Fruit fly (Drosophila melanogaster): ENCODE measurements around the gene CG5937.

dm6 chrX:6039431-6040016 is at the start of gene CG5937:
- TF ChIP-seq CrebA (GFP tag; optimal IDR thresholded peaks at IDR 0.05; ENCODE audit: borderline replicate concordance) (no peak), Hr83 (GFP tag; optimal IDR thresholded peaks at IDR 0.05; ENCODE audit: poor library complexity, severe bottlenecking) (no peak), OdsH (GFP tag; optimal IDR thresholded peaks at IDR 0.05) (no peak), Myc (optimal IDR thresholded peaks at IDR 0.05) (no peak), psq (GFP tag; optimal IDR thresholded peaks at IDR 0.05) (no peak), HLH106 (tag; optimal IDR thresholded peaks at IDR 0.05) (peak; percentile 1), Hr78 (GFP tag; optimal IDR thresholded peaks at IDR 0.05) (no peak), Vsx2 (GFP tag; optimal IDR thresholded peaks at IDR 0.05; ENCODE audit: partially characterized antibody) (no peak), Hnf4 (GFP tag; optimal IDR thresholded peaks at IDR 0.05) (no peak), ey (GFP tag; optimal IDR thresholded peaks at IDR 0.05) (no peak), usp (GFP tag; optimal IDR thresholded peaks at IDR 0.05) (no peak), dsf (GFP tag; optimal IDR thresholded peaks at IDR 0.05; ENCODE audit: borderline replicate concordance) (no peak), Rel (GFP tag; optimal IDR thresholded peaks at IDR 0.05) (no peak), Rel (tag; optimal IDR thresholded peaks at IDR 0.05) (no peak)
